Worm (Caenorhabditis elegans) whole organism, L4/young adult: Measurements from ENCODE around the gene calf-1.

Experiments used
- dao-5 ChIP-seq: sonication (generic microtip); optimal IDR thresholded peaks from 2 replicates; lab custom pipeline; 2016; ENCODE audit warnings: missing genotype, missing genetic modification characterization, moderate library complexity, missing compliant biosample characterization
- him-1 ChIP-seq: sonication (generic microtip); optimal IDR thresholded peaks from 2 replicates; lab custom pipeline; 2016; ENCODE audit warnings: missing genotype, missing genetic modification reagents, missing genetic modification characterization, missing compliant biosample characterization

- TF ChIP-seq him-1 (tag; lab: Kevin White, UChicago) (no peak), dao-5 (tag; lab: Kevin White, UChicago) (no peak)
These were observed 33.0 kb downstream of the calf-1 start for ce11 chrV:20445898-20446297.
